Fruit fly (Drosophila melanogaster): ENCODE results near the gene eg.

Gene eg

dm6 chr3L:21808003-21808530 lies 436 bp upstream of the eg start (continued):
- TF ChIP-seq Asciz (GFP tag; optimal IDR thresholded peaks at IDR 0.05) (peak; percentile 64), CG4617 (GFP tag; optimal IDR thresholded peaks at IDR 0.05; ENCODE audit: borderline replicate concordance) (no peak), Usf (GFP tag; optimal IDR thresholded peaks at IDR 0.05) (no peak), CG14050 (GFP tag; IDR thresholded peaks at IDR 0.05) (peak; percentile 61), otp (GFP tag; IDR thresholded peaks at IDR 0.05) (peak; percentile 57; the same call in 1 of the 3 replicates), Stat92E (GFP tag; optimal IDR thresholded peaks at IDR 0.05) (peak in 1 of 3 experiments; percentile 53), HHEX (GFP tag; optimal IDR thresholded peaks at IDR 0.05) (no peak), toy (GFP tag; IDR thresholded peaks at IDR 0.05) (no peak), ro (GFP tag; IDR thresholded peaks at IDR 0.05) (no peak), klu (GFP tag; IDR thresholded peaks at IDR 0.05) (no peak), gfzf (GFP tag; optimal IDR thresholded peaks at IDR 0.05) (no peak), Chrac-16 (GFP tag; optimal IDR thresholded peaks at IDR 0.05) (peak; percentile 46), CG10431 (GFP tag; optimal IDR thresholded peaks at IDR 0.05) (peak; percentile 19), CG17361 (GFP tag; IDR thresholded peaks at IDR 0.05) (peak; percentile 82), insv (GFP tag; optimal IDR thresholded peaks at IDR 0.05) (peak in 1 of 2 experiments; percentile 31), CG16815 (GFP tag; optimal IDR thresholded peaks at IDR 0.05) (peak; percentile 31), CG7357 (GFP tag; IDR thresholded peaks at IDR 0.05) (peak; percentile 24; the same call in 1 of the 3 replicates), al (GFP tag; IDR thresholded peaks at IDR 0.05) (no peak), BtbVII (GFP tag; optimal IDR thresholded peaks at IDR 0.05) (no peak), pho (GFP tag; optimal IDR thresholded peaks at IDR 0.05) (no peak), kay (GFP tag; optimal IDR thresholded peaks at IDR 0.05) (no peak), fd102C (GFP tag; optimal IDR thresholded peaks at IDR 0.05) (no peak), NfI (GFP tag; optimal IDR thresholded peaks at IDR 0.05) (peak; percentile 39), Pdp1 (GFP tag; optimal IDR thresholded peaks at IDR 0.05) (no peak), CkIIα-i1 (GFP tag; IDR thresholded peaks at IDR 0.05) (no peak), tna (GFP tag; IDR thresholded peaks at IDR 0.05; ENCODE audit: partially characterized antibody) (no peak), CG13287 (GFP tag; IDR thresholded peaks at IDR 0.05; ENCODE audit: partially characterized antibody) (no peak), C15 (GFP tag; IDR thresholded peaks at IDR 0.05) (no peak), wek (GFP tag; optimal IDR thresholded peaks at IDR 0.05) (no peak), CG17385 (GFP tag; optimal IDR thresholded peaks at IDR 0.05) (peak; percentile 45), Fer2 (tag; optimal IDR thresholded peaks at IDR 0.05) (no peak), CrebB (tag; optimal IDR thresholded peaks at IDR 0.05) (no peak), cas (GFP tag; IDR thresholded peaks at IDR 0.05) (0 out of 2 replicates have a peak, but pooled peaks have one; percentile 10), cwo (GFP tag; optimal IDR thresholded peaks at IDR 0.05) (no peak), CG7372 (GFP tag; IDR thresholded peaks at IDR 0.05) (no peak), tx (GFP tag; optimal IDR thresholded peaks at IDR 0.05) (no peak), Drgx (GFP tag; IDR thresholded peaks at IDR 0.05) (peak; percentile 69), vvl (GFP tag; IDR thresholded peaks at IDR 0.05) (peak; percentile 84), gcm2 (GFP tag; optimal IDR thresholded peaks at IDR 0.05) (no peak), CG43689 (GFP tag; IDR thresholded peaks at IDR 0.05) (no peak), Xbp1 (GFP tag; optimal IDR thresholded peaks at IDR 0.05) (peak; percentile 67), ranshi (GFP tag; IDR thresholded peaks at IDR 0.05) (no peak), CG6791 (GFP tag; IDR thresholded peaks at IDR 0.05; ENCODE audit: partially characterized antibody) (no peak), vfl (GFP tag; optimal IDR thresholded peaks at IDR 0.05) (no peak), tap (tag; optimal IDR thresholded peaks at IDR 0.05) (peak; percentile 48), pfk (GFP tag; optimal IDR thresholded peaks at IDR 0.05) (no peak), crc (GFP tag; optimal IDR thresholded peaks at IDR 0.05) (no peak), CG34224 (GFP tag; IDR thresholded peaks at IDR 0.05; ENCODE audit: partially characterized antibody) (no peak), Rx (GFP tag; IDR thresholded peaks at IDR 0.05) (no peak), Sry-β (GFP tag; optimal IDR thresholded peaks at IDR 0.05) (no peak)

All from whole organism, embryonic.